Worm (Caenorhabditis elegans) whole organism, midembryonic: ENCODE data around the gene srv-2.

Experiments used
- T22C8.4 ChIP-seq: fragments of 200-800 bp; sonication (Bioruptor generic); IDR thresholded peaks from 2 replicates; pipeline ENCODE4 v1.3.6; 2022; ENCODE audit warnings: missing genetic modification characterization, missing compliant biosample characterization
- cog-1 ChIP-seq: sonication (generic microtip); optimal IDR thresholded peaks from 2 replicates; lab custom pipeline; 2016; ENCODE audit warnings: missing genetic modification characterization, missing compliant biosample characterization
- flt-1 ChIP-seq: fragments of 200-800 bp; sonication (Bioruptor generic); IDR thresholded peaks from 2 replicates; pipeline ENCODE4 v1.3.6; 2022; ENCODE audit warnings: missing genetic modification characterization, missing compliant biosample characterization
- klf-2 ChIP-seq: fragments of 200-800 bp; sonication (Bioruptor generic); conservative IDR thresholded peaks from 2 replicates; pipeline ENCODE4 v1.3.6; 2022; ENCODE audit warnings: missing genetic modification reagents, missing genetic modification characterization, missing compliant biosample characterization
- med-1 ChIP-seq: sonication (generic microtip); optimal IDR thresholded peaks from 2 replicates; lab custom pipeline; 2017; ENCODE audit warnings: missing genetic modification characterization, mild to moderate bottlenecking, missing compliant biosample characterization, antibody characterized with exemption, missing genetic modification reagents; ENCODE audit not compliant: insufficient read depth
- ref-1 ChIP-seq: fragments of 200-800 bp; sonication (Bioruptor generic); conservative IDR thresholded peaks from 2 replicates; pipeline ENCODE4 v1.3.6; 2022; ENCODE audit warnings: missing genetic modification reagents, missing genetic modification characterization, missing compliant biosample characterization
- tab-1 ChIP-seq: fragments of 200-800 bp; sonication (Bioruptor generic); IDR thresholded peaks from 2 replicates; pipeline ENCODE4 v1.3.6; 2022; ENCODE audit warnings: missing genetic modification characterization, missing compliant biosample characterization
- ztf-23 ChIP-seq: fragments of 200-800 bp; sonication (Bioruptor generic); IDR thresholded peaks from 2 replicates; pipeline ENCODE4 v1.3.6; 2022; ENCODE audit warnings: missing genetic modification reagents, missing genetic modification characterization, missing compliant biosample characterization
- ztf-29 ChIP-seq: fragments of 200-800 bp; sonication (Bioruptor generic); IDR thresholded peaks from 2 replicates; pipeline ENCODE4 v1.3.6; 2022; ENCODE audit warnings: missing genetic modification reagents, missing genetic modification characterization, missing compliant biosample characterization

srv-2 gene

ce11 chrII:10592452-10592851 lies 9.6 kb downstream of the srv-2 start, which contains the start of gene crn-5:
Gene crn-5 (plus strand): TSS chrII:10592752.
- TF ChIP-seq ref-1 = no peak
- TF ChIP-seq cog-1 (tag; lab: Kevin White, UChicago) = no peak
- no peak for TF ChIP-seq flt-1
- no peak for TF ChIP-seq klf-2 (GFP tag; lab: Robert Waterston, UW)
- no peak for TF ChIP-seq ztf-23
- no peak for TF ChIP-seq tab-1 (GFP tag; lab: Robert Waterston, UW)
- no peak for TF ChIP-seq T22C8.4 (GFP tag; lab: Robert Waterston, UW)
- TF ChIP-seq med-1 = no peak
- no peak for TF ChIP-seq ztf-29

- TF ChIP-seq med-1 (no peak), klf-2 (GFP tag; lab: Robert Waterston, UW) (no peak), T22C8.4 (GFP tag; lab: Robert Waterston, UW) (no peak), tab-1 (GFP tag; lab: Robert Waterston, UW) (no peak), cog-1 (tag; lab: Kevin White, UChicago) (no peak), ztf-23 (no peak), ref-1 (no peak), ztf-29 (no peak), flt-1 (no peak)
Observed at ce11 chrII:10587742-10588141, 14.3 kb downstream of the srv-2 start, which contains the start of gene crn-3. Gene crn-3 (plus strand): TSS chrII:10588042.

DNA sequence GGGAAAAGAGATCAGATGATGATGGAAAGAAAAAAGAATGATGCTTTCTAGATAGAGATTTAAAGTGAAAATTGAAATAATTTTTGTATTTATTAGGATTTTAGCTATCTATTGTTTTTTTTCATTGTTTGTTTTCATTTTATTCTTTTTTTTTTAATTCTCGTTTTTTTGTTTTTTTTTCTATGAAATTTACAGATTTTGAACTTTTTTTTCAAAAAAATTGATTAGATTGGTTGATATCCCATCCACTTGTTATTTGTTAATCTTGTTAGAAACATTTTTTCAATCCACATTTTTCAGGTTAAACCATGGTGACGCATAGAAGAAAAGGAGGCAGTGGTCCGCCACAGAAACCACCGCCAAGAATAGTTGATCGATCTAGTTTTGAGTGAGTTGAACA lies 18.0 kb downstream of the srv-2 start, which contains the start of gene algn-9:
algn-9 (plus strand) TSS at position 301 of the 400 bp plus-strand sequence.
- TF ChIP-seq flt-1 (no peak), med-1 (no peak), klf-2 (GFP tag; lab: Robert Waterston, UW) (no peak), ztf-23 (no peak), tab-1 (GFP tag; lab: Robert Waterston, UW) (no peak), T22C8.4 (GFP tag; lab: Robert Waterston, UW) (no peak), ztf-29 (no peak), ref-1 (no peak), cog-1 (tag; lab: Kevin White, UChicago) (no peak)

DNA sequence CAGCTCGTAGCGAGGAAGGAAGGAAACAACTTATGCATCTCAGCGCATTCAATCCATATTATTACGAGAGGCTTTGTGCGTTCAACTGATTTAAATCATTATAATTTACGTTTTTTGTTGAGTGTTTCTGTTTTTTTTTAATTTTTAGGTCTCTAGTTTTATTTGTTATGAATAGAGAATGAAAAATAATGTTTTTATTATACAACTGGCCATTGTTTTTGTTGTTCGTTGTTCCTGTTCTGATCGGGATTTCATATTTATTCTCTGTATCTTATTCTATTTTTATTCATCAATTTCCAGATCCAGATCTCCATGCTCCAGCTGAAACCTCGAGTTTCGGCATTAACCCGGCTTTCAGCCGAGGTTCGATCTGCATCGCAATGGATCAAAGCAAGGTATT lies 19.8 kb downstream of the srv-2 start, which contains the start of gene mrps-22:
mrps-22 (plus strand) TSS at position 301 of the 400 bp plus-strand sequence.
- TF ChIP-seq ztf-29 = no peak
- no peak for TF ChIP-seq med-1
- TF ChIP-seq ztf-23 = no peak
- TF ChIP-seq T22C8.4 (GFP tag; lab: Robert Waterston, UW) = no peak
- no peak for TF ChIP-seq flt-1
- TF ChIP-seq ref-1 = no peak
- TF ChIP-seq tab-1 (GFP tag; lab: Robert Waterston, UW) = no peak

- TF ChIP-seq ztf-29 (no peak), cog-1 (tag; lab: Kevin White, UChicago) (no peak), ref-1 (no peak), klf-2 (GFP tag; lab: Robert Waterston, UW) (no peak), ztf-23 (no peak), flt-1 (no peak), T22C8.4 (GFP tag; lab: Robert Waterston, UW) (no peak), med-1 (no peak), tab-1 (GFP tag; lab: Robert Waterston, UW) (no peak)
Observed at ce11 chrII:10580833-10581232, 21.3 kb downstream of the srv-2 start, which contains the start of gene dap-3. Gene dap-3 (plus strand): TSS chrII:10581133.

- no peak for TF ChIP-seq med-1
- no peak for TF ChIP-seq T22C8.4 (GFP tag; lab: Robert Waterston, UW)
- TF ChIP-seq klf-2 (GFP tag; lab: Robert Waterston, UW) = no peak
- TF ChIP-seq ztf-29 = no peak
- TF ChIP-seq cog-1 (tag; lab: Kevin White, UChicago) = no peak
- no peak for TF ChIP-seq ztf-23
- no peak for TF ChIP-seq flt-1
- no peak for TF ChIP-seq tab-1 (GFP tag; lab: Robert Waterston, UW)
- TF ChIP-seq ref-1 = no peak
Observed at ce11 chrII:10579655-10580054, 22.4 kb downstream of the srv-2 start, which contains the start of gene dohh-1. Gene dohh-1 (plus strand): TSS chrII:10579955.

ce11 chrII:10578843-10579430 lies 23.1 kb downstream of the srv-2 start, which contains the start of gene rpb-6:
Gene rpb-6 (plus strand): TSS chrII:10579380.
- no peak for TF ChIP-seq ref-1
- no peak for TF ChIP-seq flt-1
- TF ChIP-seq cog-1 (tag; lab: Kevin White, UChicago) = no peak
- TF ChIP-seq ztf-23 = no peak
- TF ChIP-seq T22C8.4 (GFP tag; lab: Robert Waterston, UW) = no peak
- TF ChIP-seq klf-2 (GFP tag; lab: Robert Waterston, UW) = no peak
- TF ChIP-seq ztf-29 = no peak
- no peak for TF ChIP-seq med-1
- TF ChIP-seq tab-1 (GFP tag; lab: Robert Waterston, UW) = no peak

- no peak for TF ChIP-seq klf-2 (GFP tag; lab: Robert Waterston, UW)
- no peak for TF ChIP-seq tab-1 (GFP tag; lab: Robert Waterston, UW)
- no peak for TF ChIP-seq T22C8.4 (GFP tag; lab: Robert Waterston, UW)
- TF ChIP-seq ztf-29 = no peak
- no peak for TF ChIP-seq med-1
- no peak for TF ChIP-seq ref-1
Observed at ce11 chrII:10574177-10574576, 27.9 kb downstream of the srv-2 start.

DNA sequence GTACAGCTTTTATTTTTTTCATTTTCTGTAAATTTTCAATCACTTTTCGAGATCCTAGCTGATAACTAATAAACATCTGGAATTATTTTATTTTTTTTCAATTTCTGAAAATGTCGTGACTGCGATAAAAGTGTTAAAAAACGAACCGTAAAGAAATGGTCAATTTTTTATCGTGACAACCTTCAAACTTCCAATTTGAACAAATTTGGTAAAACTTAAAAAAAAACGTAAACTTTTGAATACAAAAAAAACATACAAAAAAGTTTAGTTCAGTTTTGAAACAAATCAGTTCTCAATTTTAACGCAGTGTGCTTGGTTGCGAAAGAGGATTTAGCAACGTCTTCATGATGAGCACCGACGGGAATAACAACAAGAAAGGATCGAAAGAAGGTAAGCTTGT lies 30.1 kb downstream of the srv-2 start, which contains the start of gene C06A1.3:
C06A1.3 (plus strand) TSS at position 301 of the 400 bp plus-strand sequence.
- TF ChIP-seq T22C8.4 (GFP tag; lab: Robert Waterston, UW) = no peak
- TF ChIP-seq tab-1 (GFP tag; lab: Robert Waterston, UW) = no peak
- no peak for TF ChIP-seq ztf-29
- no peak for TF ChIP-seq ref-1
- TF ChIP-seq klf-2 (GFP tag; lab: Robert Waterston, UW) = no peak
- no peak for TF ChIP-seq med-1
- no peak for TF ChIP-seq flt-1
- no peak for TF ChIP-seq ztf-23
- TF ChIP-seq cog-1 (tag; lab: Kevin White, UChicago) = no peak

ce11 chrII:10570302-10570701 lies 31.8 kb downstream of the srv-2 start, which contains the start of gene txt-13:
Gene txt-13 (plus strand): TSS chrII:10570602.
- no peak for TF ChIP-seq ztf-23
- TF ChIP-seq ztf-29 = no peak
- no peak for TF ChIP-seq med-1
- no peak for TF ChIP-seq flt-1
- TF ChIP-seq T22C8.4 (GFP tag; lab: Robert Waterston, UW) = no peak
- no peak for TF ChIP-seq tab-1 (GFP tag; lab: Robert Waterston, UW)
- no peak for TF ChIP-seq klf-2 (GFP tag; lab: Robert Waterston, UW)
- no peak for TF ChIP-seq ref-1
- TF ChIP-seq cog-1 (tag; lab: Kevin White, UChicago) = no peak
